Worm (Caenorhabditis elegans): Measurements from ENCODE around the gene srt-44.

Gene srt-44

DNA sequence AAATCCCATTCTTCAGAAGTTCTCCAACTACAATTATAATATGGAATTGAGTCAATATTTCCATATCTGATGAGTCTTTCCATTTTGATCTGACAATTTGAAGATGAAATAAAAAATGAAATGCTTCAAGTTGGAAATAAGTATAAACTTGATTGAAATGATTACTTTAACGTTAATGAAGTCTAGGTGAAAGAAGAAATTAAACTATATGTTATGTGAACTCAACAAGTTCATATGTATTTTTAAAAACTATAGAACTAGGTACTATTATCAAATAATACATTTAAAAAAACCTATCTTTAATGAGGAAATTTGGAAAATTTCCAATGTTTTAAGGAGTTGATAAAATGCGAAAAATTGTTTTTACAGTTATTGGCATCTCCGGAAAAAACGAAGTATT is 5.1 kb upstream of the srt-44 start, which contains the start of gene srt-49:
srt-49 (minus strand) TSS at position 101 of the 400 bp plus-strand sequence.
- TF ChIP-seq php-3 (GFP tag; IDR thresholded peaks at IDR 0.05), result no peak
- no peak for TF ChIP-seq skn-1 (tag; optimal IDR thresholded peaks at IDR 0.05)
- TF ChIP-seq lin-1 (GFP tag; IDR thresholded peaks at IDR 0.05), result no peak

DNA sequence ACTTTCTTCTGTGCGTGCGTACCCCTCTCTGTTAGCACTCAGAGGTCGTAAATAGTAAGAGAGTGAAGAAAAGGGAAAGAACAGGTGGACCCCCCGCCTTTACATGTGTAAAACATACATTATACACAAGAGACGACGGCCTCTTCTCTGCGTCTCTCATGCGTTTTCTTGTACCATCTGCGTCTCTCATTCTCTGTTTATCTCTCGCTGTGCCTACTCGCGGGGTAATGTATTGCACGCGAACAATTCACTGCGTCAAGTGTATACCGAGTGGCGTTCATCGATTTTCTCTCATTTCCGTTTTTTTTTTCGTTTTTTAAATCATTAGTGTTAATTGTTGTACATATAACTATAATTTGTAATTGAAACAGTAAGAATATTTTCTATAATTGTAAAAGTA is 3.8 kb downstream of the srt-44 start:
- TF ChIP-seq lin-13 (GFP tag; optimal IDR thresholded peaks at IDR 0.05) (peak; percentile 71), daf-19 (GFP tag; conservative IDR thresholded peaks at IDR 0.05) (no peak), snpc-1.2 (GFP tag; IDR thresholded peaks at IDR 0.05) (peak; percentile 79)

- TF ChIP-seq aha-1 (tag), result peak; percentile 56
- TF ChIP-seq ceh-20 (GFP tag; IDR thresholded peaks at IDR 0.05), result no peak
- TF ChIP-seq unc-62 (GFP tag; optimal IDR thresholded peaks at IDR 0.05 in 1 of 2), result peak in 1 of 2 experiments; percentile 73
- TF ChIP-seq unc-62 (tag; optimal IDR thresholded peaks at IDR 0.05), result no peak
Observed at ce11 chrIV:15108475-15108874, 5.0 kb downstream of the srt-44 start, which contains the start of gene M199.2. Gene M199.2, plus strand, starts transcription at chrIV:15108775.

- TF ChIP-seq mdl-1 (tag; optimal IDR thresholded peaks at IDR 0.05) (no peak), unc-62 (GFP tag; optimal IDR thresholded peaks at IDR 0.05 in 1 of 2) (peak in 1 of 2 experiments; percentile 37), unc-62 (tag; optimal IDR thresholded peaks at IDR 0.05) (no peak)
Observed at ce11 chrIV:15113117-15113516, 9.7 kb downstream of the srt-44 start, which contains the start of gene M199.134. Gene M199.134, minus strand, starts transcription at chrIV:15113217.

DNA sequence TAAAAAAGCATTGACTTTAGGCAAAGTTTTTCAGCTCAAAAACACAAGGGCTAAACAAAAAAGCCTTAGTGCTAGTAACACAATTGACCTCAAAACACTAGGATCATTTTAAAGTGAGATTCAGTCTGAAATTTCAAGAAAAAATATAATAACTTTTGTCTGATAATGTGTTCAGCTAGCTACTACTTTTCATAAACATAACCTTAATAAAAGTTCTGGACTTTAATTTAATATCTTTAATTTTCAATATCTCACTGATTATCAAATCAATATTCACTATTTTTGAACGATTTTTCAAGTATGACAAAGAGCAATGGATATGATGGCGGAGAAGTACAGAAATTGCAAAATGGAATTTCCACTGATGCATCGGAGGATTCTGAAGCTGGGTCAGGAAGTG is 10.9 kb downstream of the srt-44 start, which contains the start of gene M199.135:
M199.135 (plus strand) TSS at position 301 of the 400 bp plus-strand sequence.
- no peak for TF ChIP-seq Y48G9A.11 (GFP tag; IDR thresholded peaks at IDR 0.05)
- TF ChIP-seq lsy-2 (tag; optimal IDR thresholded peaks at IDR 0.05), result no peak
- no peak for TF ChIP-seq ZK546.5 (tag; optimal IDR thresholded peaks at IDR 0.05)
- no peak for TF ChIP-seq ceh-82 (tag; optimal IDR thresholded peaks at IDR 0.05)
- no peak for TF ChIP-seq F26F4.8 (GFP tag; conservative IDR thresholded peaks at IDR 0.05)
- no peak for TF ChIP-seq unc-130 (GFP tag; optimal IDR thresholded peaks at IDR 0.05)
- no peak for TF ChIP-seq dmd-9 (GFP tag; IDR thresholded peaks at IDR 0.05)

ce11 chrIV:15118390-15118789 is 15.0 kb downstream of the srt-44 start, which contains the start of gene M199.136:
Gene M199.136, plus strand, starts transcription at chrIV:15118690.
- TF ChIP-seq ceh-62 (tag; optimal IDR thresholded peaks at IDR 0.05), result no peak
- no peak for TF ChIP-seq ztf-11 (tag; optimal IDR thresholded peaks at IDR 0.05)
- no peak for TF ChIP-seq ces-1 (GFP tag; optimal IDR thresholded peaks at IDR 0.05)
- no peak for TF ChIP-seq D1046.2 (GFP tag; IDR thresholded peaks at IDR 0.05)
- no peak for TF ChIP-seq Y5F2A.4 (GFP tag; optimal IDR thresholded peaks at IDR 0.05)
- no peak for TF ChIP-seq duxl-1 (tag; optimal IDR thresholded peaks at IDR 0.05; ENCODE audit: poor library complexity)
- no peak for TF ChIP-seq F44E2.7 (GFP tag; IDR thresholded peaks at IDR 0.05)
- TF ChIP-seq skn-1 (tag; optimal IDR thresholded peaks at IDR 0.05), result no peak
- no peak for TF ChIP-seq hmg-1.1 (GFP tag; IDR thresholded peaks at IDR 0.05)
- no peak for TF ChIP-seq mdl-1 (tag; optimal IDR thresholded peaks at IDR 0.05)
- TF ChIP-seq vab-7 (GFP tag; IDR thresholded peaks at IDR 0.05), result no peak
- no peak for TF ChIP-seq tra-1 (GFP tag; IDR thresholded peaks at IDR 0.05)
- no peak for TF ChIP-seq mes-2 (tag; optimal IDR thresholded peaks at IDR 0.05; ENCODE audit: poor library complexity, severe bottlenecking)

ce11 chrIV:15119268-15119667 is 15.8 kb downstream of the srt-44 start:
- TF ChIP-seq nhr-42 (GFP tag; IDR thresholded peaks at IDR 0.05), result no peak
- TF ChIP-seq set-16 (GFP tag; IDR thresholded peaks at IDR 0.05), result peak; percentile 62; the same call in 1 of the 2 replicates
- TF ChIP-seq mdt-29 (GFP tag; IDR thresholded peaks at IDR 0.05), result 0 out of 2 replicates have a peak, but pooled peaks have one; percentile 43
- TF ChIP-seq ctbp-1 (GFP tag; IDR thresholded peaks at IDR 0.05), result no peak
- peak; percentile 94 for TF ChIP-seq snpc-1.2 (GFP tag; IDR thresholded peaks at IDR 0.05)
